Fruit fly (Drosophila melanogaster): ENCODE results near the gene CG8500.
A peak's percentile ranks its signal among the peaks of the same experiment; 100 is the strongest.

The CG8500 gene

DNA sequence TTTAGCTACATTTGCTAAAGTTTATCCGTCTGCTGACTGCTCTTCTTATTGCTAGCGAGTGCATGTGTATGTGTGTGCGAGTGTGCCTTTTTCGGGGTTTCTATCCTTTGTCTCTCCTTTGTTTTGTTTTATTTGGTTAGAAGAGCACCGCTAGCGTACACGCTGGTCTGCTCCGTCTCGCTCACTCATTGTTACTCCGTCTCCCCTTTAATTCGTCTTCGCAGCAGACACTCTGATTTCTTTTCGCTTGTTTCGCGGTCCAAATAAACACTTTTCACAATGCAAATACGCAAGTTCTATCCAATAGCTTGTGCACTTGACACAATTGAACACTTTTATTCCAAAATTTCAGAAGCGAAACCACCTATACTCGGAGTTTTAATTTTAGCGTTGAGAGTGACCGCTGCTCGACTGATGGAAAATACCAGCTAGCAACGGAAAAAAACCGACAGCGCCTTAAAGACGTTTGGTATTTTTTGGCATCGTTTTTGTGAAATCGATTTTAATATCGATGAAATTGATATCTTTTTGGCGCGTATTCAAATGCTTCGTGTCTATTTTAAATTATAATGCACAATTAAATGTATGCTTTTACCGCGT, 24.6 kb downstream of the CG8500 start, which contains the start of gene FBXO11:
TSS of gene FBXO11 (minus strand) at position 423 of the 600 bp plus-strand sequence.
- TF ChIP-seq crol (GFP tag; IDR thresholded peaks at IDR 0.05) (peak; percentile 74), CG2875 (GFP tag; optimal IDR thresholded peaks at IDR 0.05) (no peak), sens-2 (GFP tag; IDR thresholded peaks at IDR 0.05) (no peak), ewg (GFP tag; optimal IDR thresholded peaks at IDR 0.05) (no peak), ato (GFP tag; IDR thresholded peaks at IDR 0.05; ENCODE audit: partially characterized antibody) (0 out of 2 replicates have a peak, but pooled peaks have one; percentile 6), zfh2 (GFP tag; optimal IDR thresholded peaks at IDR 0.05) (no peak), CG6854 (GFP tag; optimal IDR thresholded peaks at IDR 0.05) (no peak), bbx (GFP tag; IDR thresholded peaks at IDR 0.05; ENCODE audit: partially characterized antibody) (peak; percentile 22; the same call in 1 of the 2 replicates), scrt (GFP tag; optimal IDR thresholded peaks at IDR 0.05) (no peak), CG16815 (GFP tag; optimal IDR thresholded peaks at IDR 0.05) (no peak), CG8290 (GFP tag; optimal IDR thresholded peaks at IDR 0.05) (peak; percentile 7), CG8290 (tag; optimal IDR thresholded peaks at IDR 0.05) (no peak), HLH3B (GFP tag; IDR thresholded peaks at IDR 0.05) (no peak), YL-1 (GFP tag; optimal IDR thresholded peaks at IDR 0.05) (peak; percentile 98), Dp (GFP tag; optimal IDR thresholded peaks at IDR 0.05) (peak; percentile 94), Mad (GFP tag; optimal IDR thresholded peaks at IDR 0.05) (no peak), CG10543 (GFP tag; optimal IDR thresholded peaks at IDR 0.05) (peak; percentile 2), ttk (GFP tag; IDR thresholded peaks at IDR 0.05) (peak; percentile 13; the same call in 1 of the 2 replicates), ATbp (GFP tag; optimal IDR thresholded peaks at IDR 0.05) (no peak), CG3281 (GFP tag; optimal IDR thresholded peaks at IDR 0.05) (peak; percentile 15), Nf-YB (GFP tag; optimal IDR thresholded peaks at IDR 0.05) (peak; percentile 72), CG10321 (GFP tag; IDR thresholded peaks at IDR 0.05) (peak; percentile 98), stwl (tag; optimal IDR thresholded peaks at IDR 0.05) (peak; percentile 58), CHES-1-like (GFP tag; optimal IDR thresholded peaks at IDR 0.05) (peak; percentile 58), pzg (GFP tag; optimal IDR thresholded peaks at IDR 0.05) (peak; percentile 88), inv (GFP tag; IDR thresholded peaks at IDR 0.05; ENCODE audit: partially characterized antibody) (peak; percentile 27; the same call in 1 of the 2 replicates), kah (GFP tag; optimal IDR thresholded peaks at IDR 0.05) (peak; percentile 66), wek (GFP tag; optimal IDR thresholded peaks at IDR 0.05) (peak; percentile 23), nerfin-1 (tag; optimal IDR thresholded peaks at IDR 0.05) (peak; percentile 32), CG10979 (tag; optimal IDR thresholded peaks at IDR 0.05) (no peak), CG34224 (GFP tag; IDR thresholded peaks at IDR 0.05; ENCODE audit: partially characterized antibody) (peak; percentile 16; the same call in 1 of the 3 replicates), salm (tag; optimal IDR thresholded peaks at IDR 0.05) (peak; percentile 10), Lhr (GFP tag; optimal IDR thresholded peaks at IDR 0.05) (peak; percentile 52), tll (GFP tag; optimal IDR thresholded peaks at IDR 0.05) (peak in 1 of 2 experiments; percentile 41), CG9215 (GFP tag; IDR thresholded peaks at IDR 0.05) (no peak), Opbp (GFP tag; IDR thresholded peaks at IDR 0.05; ENCODE audit: partially characterized antibody) (0 out of 3 replicates have a peak, but pooled peaks have one; percentile 34), odd (GFP tag; optimal IDR thresholded peaks at IDR 0.05) (no peak), cg (GFP tag; optimal IDR thresholded peaks at IDR 0.05) (peak; percentile 94), Nf-YC (tag; optimal IDR thresholded peaks at IDR 0.05) (peak; percentile 90), Rfx (GFP tag; IDR thresholded peaks at IDR 0.05) (no peak), Poxn (GFP tag; IDR thresholded peaks at IDR 0.05) (no peak), CG10654 (GFP tag; optimal IDR thresholded peaks at IDR 0.05) (no peak), HmgD (GFP tag; optimal IDR thresholded peaks at IDR 0.05) (peak; percentile 75), CG5245 (GFP tag; optimal IDR thresholded peaks at IDR 0.05) (no peak), gcm2 (GFP tag; optimal IDR thresholded peaks at IDR 0.05) (no peak), CG11695 (GFP tag; IDR thresholded peaks at IDR 0.05) (no peak), CG9797 (GFP tag; optimal IDR thresholded peaks at IDR 0.05) (peak; percentile 89), CG12769 (tag; optimal IDR thresholded peaks at IDR 0.05) (no peak), sens (GFP tag) (peak; percentile 78)

All from whole organism, embryonic.